Worm (Caenorhabditis elegans): ENCODE measurements around the gene pitr-2.

The pitr-2 gene

ce11 chrV:9095613-9096317 is 41.8 kb downstream of the pitr-2 start, which contains the start of gene F21C10.10 (continued):
- no peak for TF ChIP-seq ceh-19 (GFP tag; optimal IDR thresholded peaks at IDR 0.05)
- peak; percentile 46 for TF ChIP-seq hlh-8 (tag; optimal IDR thresholded peaks at IDR 0.05)
- no peak for TF ChIP-seq dmd-4 (tag; optimal IDR thresholded peaks at IDR 0.05; ENCODE audit: borderline replicate concordance)
- TF ChIP-seq ceh-14 (tag; optimal IDR thresholded peaks at IDR 0.05) = no peak
- TF ChIP-seq ceh-34 (tag; optimal IDR thresholded peaks at IDR 0.05) = peak; percentile 34
- TF ChIP-seq nhr-232 (tag; optimal IDR thresholded peaks at IDR 0.05) = no peak
- TF ChIP-seq elt-2 (tag; optimal IDR thresholded peaks at IDR 0.05) = peak; percentile 78
- TF ChIP-seq ets-4 (tag; optimal IDR thresholded peaks at IDR 0.05) = no peak
- no peak for TF ChIP-seq unc-3 (GFP tag; conservative IDR thresholded peaks at IDR 0.05)
- no peak for TF ChIP-seq unc-3 (tag; optimal IDR thresholded peaks at IDR 0.05)
- TF ChIP-seq odd-2 (tag; optimal IDR thresholded peaks at IDR 0.05) = no peak
- no peak for TF ChIP-seq npax-4 (tag; optimal IDR thresholded peaks at IDR 0.05)
- TF ChIP-seq K09A11.1 (tag; optimal IDR thresholded peaks at IDR 0.05; ENCODE audit: insufficient read depth) = no peak
- TF ChIP-seq madf-2 (tag; optimal IDR thresholded peaks at IDR 0.05) = no peak
- peak; percentile 93 for TF ChIP-seq hlh-30 (tag; optimal IDR thresholded peaks at IDR 0.05; ENCODE audit: insufficient read depth)

- TF ChIP-seq K09A11.1 (tag; optimal IDR thresholded peaks at IDR 0.05; ENCODE audit: insufficient read depth) (no peak), ceh-48 (tag; optimal IDR thresholded peaks at IDR 0.05) (no peak), elt-2 (tag; optimal IDR thresholded peaks at IDR 0.05) (no peak), dve-1 (tag; optimal IDR thresholded peaks at IDR 0.05) (no peak)
These were observed 42.5 kb downstream of the pitr-2 start for ce11 chrV:9094976-9095375.

- no peak for TF ChIP-seq lim-6 (tag; optimal IDR thresholded peaks at IDR 0.05)
- TF ChIP-seq ztf-16 (tag; optimal IDR thresholded peaks at IDR 0.05) = no peak
- no peak for TF ChIP-seq dve-1 (tag; optimal IDR thresholded peaks at IDR 0.05)
- no peak for TF ChIP-seq fkh-6 (tag; optimal IDR thresholded peaks at IDR 0.05)
- no peak for TF ChIP-seq ceh-6 (GFP tag; optimal IDR thresholded peaks at IDR 0.05)
- TF ChIP-seq ama-1 (optimal IDR thresholded peaks at IDR 0.05) = no peak
- TF ChIP-seq hlh-6 (tag; optimal IDR thresholded peaks at IDR 0.05) = no peak
- no peak for TF ChIP-seq ceh-19 (GFP tag; optimal IDR thresholded peaks at IDR 0.05)
- no peak for TF ChIP-seq nhr-232 (tag; optimal IDR thresholded peaks at IDR 0.05)
- no peak for TF ChIP-seq ceh-24 (tag; optimal IDR thresholded peaks at IDR 0.05)
- TF ChIP-seq syd-9 (tag; optimal IDR thresholded peaks at IDR 0.05) = no peak
- TF ChIP-seq hlh-13 (GFP tag; optimal IDR thresholded peaks at IDR 0.05) = no peak
- TF ChIP-seq npax-4 (tag; optimal IDR thresholded peaks at IDR 0.05) = no peak
- no peak for TF ChIP-seq hlh-15 (tag; optimal IDR thresholded peaks at IDR 0.05)
- no peak for TF ChIP-seq ceh-34 (tag; optimal IDR thresholded peaks at IDR 0.05)
- no peak for TF ChIP-seq ceh-2 (tag; optimal IDR thresholded peaks at IDR 0.05)
- TF ChIP-seq ref-2 (tag; optimal IDR thresholded peaks at IDR 0.05) = no peak
These were observed 43.4 kb downstream of the pitr-2 start for ce11 chrV:9094060-9094628.

- TF ChIP-seq ceh-9 (tag; optimal IDR thresholded peaks at IDR 0.05) = no peak
- no peak for TF ChIP-seq syd-9 (tag; optimal IDR thresholded peaks at IDR 0.05)
- no peak for TF ChIP-seq lim-6 (tag; optimal IDR thresholded peaks at IDR 0.05)
- no peak for TF ChIP-seq dve-1 (tag; optimal IDR thresholded peaks at IDR 0.05)
- TF ChIP-seq mec-3 (tag; optimal IDR thresholded peaks at IDR 0.05; ENCODE audit: borderline replicate concordance) = no peak
- no peak for TF ChIP-seq fkh-6 (tag; optimal IDR thresholded peaks at IDR 0.05)
- no peak for TF ChIP-seq fax-1 (tag; optimal IDR thresholded peaks at IDR 0.05)
- no peak for TF ChIP-seq C08G9.2 (tag; optimal IDR thresholded peaks at IDR 0.05)
- TF ChIP-seq ama-1 (optimal IDR thresholded peaks at IDR 0.05) = no peak
- TF ChIP-seq tbx-2 (tag; optimal IDR thresholded peaks at IDR 0.05) = no peak
- no peak for TF ChIP-seq pax-1 (tag; optimal IDR thresholded peaks at IDR 0.05)
- TF ChIP-seq sox-4 (tag; optimal IDR thresholded peaks at IDR 0.05) = no peak
These were observed 45.3 kb downstream of the pitr-2 start, which contains the start of gene T27E4.1 for ce11 chrV:9092209-9092608. Gene T27E4.1 (plus strand): TSS chrV:9092345.
